Worm (Caenorhabditis elegans): ENCODE measurements around the gene srt-48.

- TF ChIP-seq ekl-4 (GFP tag; IDR thresholded peaks at IDR 0.05) (no peak), akir-1 (GFP tag; optimal IDR thresholded peaks at IDR 0.05) (no peak), mel-28 (tag; optimal IDR thresholded peaks at IDR 0.05; ENCODE audit: borderline replicate concordance) (no peak), ama-1 (optimal IDR thresholded peaks at IDR 0.05) (no peak), ama-1 (GFP tag; optimal IDR thresholded peaks at IDR 0.05) (no peak), ccch-3 (GFP tag; optimal IDR thresholded peaks at IDR 0.05) (no peak)
These were observed 39.8 kb downstream of the srt-48 start, which contains the start of gene Y41E3.8 for ce11 chrIV:15028891-15029290.
